Fruit fly (Drosophila melanogaster) whole organism, embryonic: ENCODE results near the gene lbl.

Source experiments
- CG10147 ChIP-seq: fragments of 200-800 bp; sonication (Bioruptor generic); optimal IDR thresholded peaks from 2 replicates; lab custom pipeline; 2019; ENCODE audit warnings: missing biosample characterization, mild to moderate bottlenecking, missing genetic modification characterization, moderate library complexity
- CG12219 ChIP-seq: fragments of 200-800 bp; sonication (Bioruptor generic); optimal IDR thresholded peaks from 3 replicates; lab custom pipeline; 2018; ENCODE audit warnings: missing biosample characterization, mild to moderate bottlenecking, missing genetic modification characterization
- CG16813 ChIP-seq: fragments of 200-800 bp; sonication (Bioruptor generic); IDR thresholded peaks from 3 replicates; pipeline ENCODE4 v1.3.6; 2022; ENCODE audit warnings: missing biosample characterization, missing genetic modification characterization; ENCODE audit not compliant: partially characterized antibody
- CG17385 ChIP-seq: fragments of 200-800 bp; sonication (Bioruptor generic); optimal IDR thresholded peaks from 3 replicates; lab custom pipeline; 2018; ENCODE audit warnings: missing biosample characterization, mild to moderate bottlenecking, missing genetic modification characterization
- CG2129 ChIP-seq: fragments of 200-800 bp; sonication (Bioruptor generic); IDR thresholded peaks from 2 replicates; pipeline ENCODE4 v1.3.6; 2022; ENCODE audit warnings: missing biosample characterization, missing genetic modification characterization; ENCODE audit not compliant: partially characterized antibody
- CG34224 ChIP-seq: fragments of 200-800 bp; sonication (Bioruptor generic); IDR thresholded peaks from 3 replicates; pipeline ENCODE4 v1.3.6; 2022; ENCODE audit warnings: missing biosample characterization, missing genetic modification characterization; ENCODE audit not compliant: partially characterized antibody
- CG3838 ChIP-seq: fragments of 200-800 bp; sonication (Bioruptor generic); optimal IDR thresholded peaks from 3 replicates; lab custom pipeline; 2016; ENCODE audit warnings: missing biosample characterization, missing genetic modification characterization
- CG4328 ChIP-seq: fragments of 200-800 bp; sonication (Bioruptor generic); optimal IDR thresholded peaks from 3 replicates; lab custom pipeline; 2017; ENCODE audit warnings: missing biosample characterization, missing genetic modification reagents, missing genetic modification characterization
- CG4617 ChIP-seq: fragments of 200-800 bp; sonication (Bioruptor generic); optimal IDR thresholded peaks from 3 replicates; lab custom pipeline; 2016; ENCODE audit warnings: missing biosample characterization, missing genetic modification characterization, borderline replicate concordance
- CG6791 ChIP-seq: fragments of 200-800 bp; sonication (Bioruptor generic); IDR thresholded peaks from 3 replicates; pipeline ENCODE4 v1.3.6; 2022; ENCODE audit warnings: missing biosample characterization, missing genetic modification characterization; ENCODE audit not compliant: partially characterized antibody
- CG8281 ChIP-seq: fragments of 200-800 bp; sonication (Bioruptor generic); optimal IDR thresholded peaks from 2 replicates; lab custom pipeline; 2018; ENCODE audit warnings: missing biosample characterization, mild to moderate bottlenecking, missing genetic modification characterization, moderate library complexity
- Dfd ChIP-seq, 2 experiments: fragments of >200 bp; optimal IDR thresholded peaks; 2 replicates each; lab custom pipeline; 2017; ENCODE audit warnings: missing biosample characterization in 2 of 2, missing genetic modification characterization in 2 of 2
- Dll ChIP-seq: fragments of 200-800 bp; sonication (Bioruptor generic); IDR thresholded peaks from 4 replicates; pipeline ENCODE4 v1.3.6; 2022; ENCODE audit warnings: missing biosample characterization, missing genetic modification characterization; ENCODE audit not compliant: partially characterized antibody
- E2f1 ChIP-seq: fragments of 200-800 bp; sonication (Bioruptor generic); IDR thresholded peaks from 2 replicates; pipeline ENCODE4 v1.3.6; 2022; ENCODE audit warnings: missing biosample characterization, missing genetic modification characterization
- Hey ChIP-seq: fragments of 200-800 bp; sonication (Bioruptor generic); optimal IDR thresholded peaks from 3 replicates; lab custom pipeline; 2018; ENCODE audit warnings: missing biosample characterization, mild to moderate bottlenecking, missing genetic modification characterization
- Lpt ChIP-seq: fragments of >200 bp; optimal IDR thresholded peaks from 2 replicates; lab custom pipeline; 2018; ENCODE audit warnings: missing biosample characterization, missing genetic modification characterization
- MBD-R2 ChIP-seq: fragments of 200-800 bp; sonication (Bioruptor generic); IDR thresholded peaks from 2 replicates; pipeline ENCODE4 v1.3.6; 2022; ENCODE audit warnings: missing biosample characterization, missing genetic modification characterization
- MESR4 ChIP-seq: fragments of 200-800 bp; sonication (Bioruptor generic); optimal IDR thresholded peaks from 2 replicates; lab custom pipeline; 2018; ENCODE audit warnings: missing biosample characterization, mild to moderate bottlenecking, missing genetic modification characterization, moderate library complexity
- Med ChIP-seq: fragments of 200-800 bp; sonication (Bioruptor generic); peaks from one replicate; lab custom pipeline; 2016; ENCODE audit warnings: missing biosample characterization, missing genetic modification characterization, mild to moderate bottlenecking, inconsistent platforms, moderate library complexity
- Poxn ChIP-seq: fragments of 200-800 bp; sonication (Bioruptor generic); IDR thresholded peaks from 2 replicates; pipeline ENCODE4 v1.3.6; 2022; ENCODE audit warnings: missing biosample characterization, missing genetic modification characterization
- Ptx1 ChIP-seq: fragments of 200-800 bp; sonication (Bioruptor generic); IDR thresholded peaks from 2 replicates; pipeline ENCODE4 v1.3.6; 2022; ENCODE audit warnings: missing biosample characterization, missing genetic modification characterization
- Vsx1 ChIP-seq: fragments of 200-800 bp; sonication (Bioruptor generic); optimal IDR thresholded peaks from 2 replicates; lab custom pipeline; 2017; ENCODE audit warnings: missing biosample characterization, mild to moderate bottlenecking, missing genetic modification characterization, missing genetic modification reagents
- YL-1 ChIP-seq: fragments of 200-800 bp; sonication (Bioruptor generic); optimal IDR thresholded peaks from 3 replicates; lab custom pipeline; 2017; ENCODE audit warnings: missing biosample characterization, mild to moderate bottlenecking, missing genetic modification characterization
- crc ChIP-seq: fragments of 200-800 bp; sonication (Bioruptor generic); optimal IDR thresholded peaks from 2 replicates; lab custom pipeline; 2016; ENCODE audit warnings: missing biosample characterization, missing genetic modification characterization
- crp ChIP-seq, 2 experiments: fragments of 200-800 bp; sonication (Bioruptor generic); optimal IDR thresholded peaks; 2 replicates in 1 of 2; 3 replicates in 1 of 2; lab custom pipeline; 2017; ENCODE audit warnings: missing biosample characterization in 2 of 2, missing genetic modification characterization in 2 of 2, mild to moderate bottlenecking in 1 of 2, moderate library complexity in 1 of 2
- mam ChIP-seq: fragments of 200-800 bp; sonication (Bioruptor generic); optimal IDR thresholded peaks from 3 replicates; lab custom pipeline; 2016; ENCODE audit warnings: missing biosample characterization, missing genetic modification characterization
- mld ChIP-seq: fragments of 200-800 bp; sonication (Bioruptor generic); IDR thresholded peaks from 3 replicates; pipeline ENCODE4 v1.3.6; 2022; ENCODE audit warnings: missing biosample characterization, missing genetic modification characterization; ENCODE audit not compliant: partially characterized antibody
- nerfin-1 ChIP-seq: fragments of 200-800 bp; sonication (Bioruptor generic); optimal IDR thresholded peaks from 3 replicates; lab custom pipeline; 2019; ENCODE audit warnings: missing biosample characterization, mild to moderate bottlenecking, missing genetic modification characterization, moderate library complexity
- odd ChIP-seq: fragments of 200-800 bp; sonication (Bioruptor generic); optimal IDR thresholded peaks from 2 replicates; lab custom pipeline; 2017; ENCODE audit warnings: missing biosample characterization, mild to moderate bottlenecking, missing genetic modification characterization
- scrt ChIP-seq: fragments of 200-800 bp; sonication (Bioruptor generic); optimal IDR thresholded peaks from 2 replicates; lab custom pipeline; 2018; ENCODE audit warnings: missing biosample characterization, mild to moderate bottlenecking, missing genetic modification characterization, moderate library complexity
- slp2 ChIP-seq: fragments of 200-800 bp; sonication (Bioruptor generic); optimal IDR thresholded peaks from 2 replicates; lab custom pipeline; 2016; ENCODE audit warnings: missing biosample characterization, missing genetic modification characterization
- sna ChIP-seq: fragments of 200-800 bp; sonication (Bioruptor generic); IDR thresholded peaks from 2 replicates; pipeline ENCODE4 v1.3.6; 2022; ENCODE audit warnings: missing biosample characterization, missing genetic modification characterization; ENCODE audit not compliant: partially characterized antibody
- tap ChIP-seq: fragments of 200-800 bp; optimal IDR thresholded peaks from 3 replicates; lab custom pipeline; 2019; ENCODE audit warnings: missing biosample characterization, mild to moderate bottlenecking, missing genetic modification characterization, moderate library complexity
- wor ChIP-seq: fragments of 200-800 bp; sonication (Bioruptor generic); IDR thresholded peaks from 2 replicates; pipeline ENCODE4 v1.3.6; 2022; ENCODE audit warnings: missing biosample characterization, missing genetic modification characterization

The lbl gene

DNA sequence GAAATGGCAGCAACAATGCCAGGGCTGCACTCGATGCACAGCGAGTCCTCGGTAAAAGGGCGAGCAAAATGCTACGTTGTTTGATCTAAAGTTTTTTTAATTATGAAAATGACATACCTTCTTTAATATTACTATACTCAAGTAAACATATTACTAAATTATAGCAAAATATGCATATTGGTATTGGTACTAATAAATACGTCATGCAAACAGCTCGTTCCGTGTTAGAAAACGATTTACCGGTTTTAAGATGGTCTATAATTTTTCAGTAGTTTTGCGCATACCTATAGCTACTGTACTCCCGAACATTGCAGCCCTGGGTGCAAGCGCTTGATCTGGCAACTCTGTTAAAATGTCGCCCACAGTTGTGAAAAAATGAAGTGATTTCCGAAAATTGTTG, 68.7 kb downstream of the lbl start (continued):
- TF ChIP-seq Hey (tag; lab: Kevin White, UChicago): peak; percentile 84
- no peak for TF ChIP-seq Dfd (GFP tag; optimal IDR thresholded peaks at IDR 0.05; lab: Kevin White, UChicago)
- TF ChIP-seq wor (GFP tag; lab: Robert Waterston, UW): peak; percentile 91
- peak; percentile 63 for TF ChIP-seq Vsx1 (GFP tag; lab: Kevin White, UChicago)
- peak; percentile 88 for TF ChIP-seq Poxn (GFP tag; lab: Robert Waterston, UW)
- TF ChIP-seq CG8281 (tag; lab: Kevin White, UChicago): peak; percentile 86
- TF ChIP-seq CG3838: peak; percentile 97
- peak; percentile 92 for TF ChIP-seq odd
- peak; percentile 97 for TF ChIP-seq Ptx1 (GFP tag; lab: Robert Waterston, UW)
- TF ChIP-seq crp (GFP tag; optimal IDR thresholded peaks at IDR 0.05; lab: Kevin White, UChicago): peak in 1 of 2 experiments; percentile 62
- peak; percentile 93 for TF ChIP-seq CG10147 (GFP tag; lab: Kevin White, UChicago)
- TF ChIP-seq E2f1: peak; percentile 92
- TF ChIP-seq CG12219 (GFP tag; lab: Kevin White, UChicago): peak; percentile 84
- peak; percentile 96 for TF ChIP-seq CG4328

DNA sequence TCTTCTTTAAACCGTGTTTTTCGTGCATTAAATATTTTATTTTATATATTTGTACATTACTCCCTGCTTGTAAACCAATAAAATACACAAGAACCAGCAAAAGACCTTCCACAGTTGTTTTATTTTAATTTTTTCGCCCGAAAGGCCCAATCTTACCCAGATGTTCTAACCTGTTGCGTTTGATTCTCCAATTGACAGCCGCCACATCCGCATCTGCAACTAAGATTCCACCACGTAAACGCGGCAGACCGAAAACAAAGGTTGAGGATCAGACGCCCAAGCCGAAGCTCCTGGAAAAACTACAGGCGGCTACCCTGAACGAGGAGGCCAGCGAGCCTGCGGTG, 73.8 kb downstream of the lbl start:
- TF ChIP-seq slp2 (GFP tag; lab: Kevin White, UChicago) (no peak), CG2129 (0 out of 2 replicates have a peak, but pooled peaks have one; percentile 38), MESR4 (GFP tag; lab: Kevin White, UChicago) (peak; percentile 68), Lpt (GFP tag; lab: Kevin White, UChicago) (no peak), mam (GFP tag; lab: Kevin White, UChicago) (no peak), MBD-R2 (GFP tag; lab: Robert Waterston, UW) (peak; percentile 74), nerfin-1 (tag; lab: Kevin White, UChicago) (peak; percentile 63), CG6791 (GFP tag; lab: Robert Waterston, UW) (0 out of 3 replicates have a peak, but pooled peaks have one; percentile 1), CG4617 (GFP tag; lab: Kevin White, UChicago) (peak; percentile 35), scrt (GFP tag; lab: Kevin White, UChicago) (peak; percentile 87), CG17385 (GFP tag; lab: Kevin White, UChicago) (peak; percentile 94), Dll (GFP tag; lab: Robert Waterston, UW) (peak; percentile 13; the same call in 1 of the 4 replicates), Med (peak; percentile 38), crc (no peak), CG34224 (0 out of 3 replicates have a peak, but pooled peaks have one; percentile 1), tap (tag; lab: Kevin White, UChicago) (no peak), YL-1 (peak; percentile 30), CG16813 (GFP tag; lab: Robert Waterston, UW) (no peak), mld (GFP tag; lab: Robert Waterston, UW) (0 out of 3 replicates have a peak, but pooled peaks have one; percentile 0), sna (GFP tag; lab: Robert Waterston, UW) (0 out of 2 replicates have a peak, but pooled peaks have one; percentile 20)
